Fruit fly (Drosophila melanogaster) whole organism: ENCODE results near the gene VhaM9.7-a.

Experiments
- CG8478 ChIP-seq: fragments of >200 bp; optimal IDR thresholded peaks from 2 replicates; lab custom pipeline; 2018; ENCODE audit warnings: inconsistent platforms
- pan ChIP-seq: fragments of >200 bp; optimal IDR thresholded peaks from 2 replicates; lab custom pipeline; 2017
- psq ChIP-seq: fragments of >200 bp; optimal IDR thresholded peaks from 2 replicates; lab custom pipeline; 2017
- usp ChIP-seq: fragments of >200 bp; optimal IDR thresholded peaks from 2 replicates; lab custom pipeline; 2017; ENCODE audit warnings: missing biosample characterization, missing genetic modification characterization, mixed read lengths

dm6 chr3L:4230357-4230901, 32.1 kb upstream of the VhaM9.7-a start:
- no peak for TF ChIP-seq usp (GFP tag; lab: Kevin White, UChicago)
- no peak for TF ChIP-seq CG8478 (lab: Kevin White, UChicago)
- no peak for TF ChIP-seq psq (lab: Kevin White, UChicago)
- no peak for TF ChIP-seq pan
